Worm (Caenorhabditis elegans) whole organism, young adult: ENCODE measurements around the gene kin-36.

ENCODE experiments used
- C17E4.6 ChIP-seq: fragments of 200-800 bp; sonication (Bioruptor generic); IDR thresholded peaks from 2 replicates; pipeline ENCODE4 v1.3.6; 2022; ENCODE audit warnings: missing genetic modification reagents, missing genetic modification characterization, missing compliant biosample characterization
- F57A8.1 ChIP-seq: fragments of 200-800 bp; sonication (Bioruptor generic); optimal IDR thresholded peaks from 2 replicates; lab custom pipeline; 2018; ENCODE audit warnings: mild to moderate bottlenecking, missing genetic modification characterization, moderate library complexity, missing compliant biosample characterization
- T07F8.4 ChIP-seq: sonication (generic microtip); optimal IDR thresholded peaks from 2 replicates; lab custom pipeline; 2016; ENCODE audit warnings: mild to moderate bottlenecking, missing genetic modification characterization, moderate library complexity, missing compliant biosample characterization
- ama-1 ChIP-seq, 3 experiments: fragments of 150-350 bp in 1 of 3; sonication (generic microtip) in 2 of 3; optimal IDR thresholded peaks; 2 replicates each; lab custom pipeline; 2014 to 2018; ENCODE audit warnings: missing biosample characterization in 2 of 3, missing genetic modification characterization in 2 of 3, missing genetic modification reagents in 2 of 3
- atf-7 ChIP-seq: sonication (generic microtip); optimal IDR thresholded peaks from 2 replicates; lab custom pipeline; 2017; ENCODE audit warnings: mild to moderate bottlenecking, missing genetic modification characterization, missing compliant biosample characterization
- dpff-1 ChIP-seq: sonication (generic microtip); optimal IDR thresholded peaks from 2 replicates; lab custom pipeline; 2017; ENCODE audit warnings: mild to moderate bottlenecking, missing genetic modification characterization, missing compliant biosample characterization
- dpl-1 ChIP-seq: fragments of 150-350 bp; optimal IDR thresholded peaks from 2 replicates; lab custom pipeline; 2014; ENCODE audit warnings: missing biosample characterization, missing genetic modification reagents, missing genetic modification characterization
- lin-35 ChIP-seq, 3 experiments: fragments of 150-350 bp in 2 of 3; sonication (generic microtip) in 1 of 3; optimal IDR thresholded peaks; 2 replicates each; lab custom pipeline; 2014 to 2018; ENCODE audit warnings: missing biosample characterization in 3 of 3, missing genetic modification characterization in 3 of 3, missing genetic modification reagents in 3 of 3
- madf-6 ChIP-seq: fragments of 200-800 bp; sonication (Bioruptor generic); IDR thresholded peaks from 2 replicates; pipeline ENCODE4 v1.3.6; 2022; ENCODE audit warnings: missing genetic modification reagents, missing genetic modification characterization, missing compliant biosample characterization
- pbrm-1 ChIP-seq: fragments of 200-800 bp; sonication (Bioruptor generic); IDR thresholded peaks from 2 replicates; pipeline ENCODE4 v1.3.6; 2022; ENCODE audit warnings: missing genetic modification reagents, missing genetic modification characterization, missing compliant biosample characterization
- snpc-1.3 ChIP-seq: sonication (generic microtip); optimal IDR thresholded peaks from 2 replicates; lab custom pipeline; 2017; ENCODE audit warnings: missing genetic modification characterization, mild to moderate bottlenecking, missing compliant biosample characterization, antibody characterized with exemption, moderate library complexity, missing genotype, missing genetic modification reagents; ENCODE audit not compliant: insufficient read depth
- unc-62 ChIP-seq: fragments of 150-350 bp; optimal IDR thresholded peaks from 2 replicates; lab custom pipeline; 2014; ENCODE audit warnings: missing biosample characterization, missing genetic modification reagents, missing genetic modification characterization
- ztf-25 ChIP-seq: fragments of 200-800 bp; sonication (Bioruptor generic); IDR thresholded peaks from 2 replicates; pipeline ENCODE4 v1.3.6; 2022; ENCODE audit warnings: missing genetic modification reagents, missing genetic modification characterization, missing compliant biosample characterization

DNA sequence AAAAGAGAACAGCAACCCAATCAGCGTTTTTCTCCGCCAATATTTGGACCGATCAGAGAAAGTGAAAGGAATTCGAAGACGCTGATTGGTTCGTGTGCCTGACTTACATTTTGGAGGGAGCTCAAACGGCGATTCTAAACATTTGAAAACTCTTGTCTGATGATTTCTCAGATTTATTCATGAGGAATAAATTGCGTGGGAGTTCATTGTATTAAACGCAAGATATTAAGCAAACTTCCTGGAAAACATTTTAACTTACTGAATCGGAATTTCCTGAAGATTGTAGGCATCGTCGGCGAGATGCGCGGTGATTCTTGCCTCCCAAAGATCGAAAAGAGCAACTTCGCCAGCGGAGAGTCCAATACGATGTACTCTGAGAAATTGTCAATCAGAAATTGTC, 45.7 kb downstream of the kin-36 start, which contains the start of gene K08F11.1:
- no peak for TF ChIP-seq atf-7 (tag; lab: Kevin White, UChicago)
- TF ChIP-seq pbrm-1 (GFP tag; lab: Robert Waterston, UW) = no peak
- no peak for TF ChIP-seq ama-1 (optimal IDR thresholded peaks at IDR 0.05; lab: Kevin White, UChicago)
- TF ChIP-seq ama-1 (GFP tag; optimal IDR thresholded peaks at IDR 0.05; lab: Kevin White, UChicago) = no peak
- TF ChIP-seq F57A8.1 (GFP tag; lab: Kevin White, UChicago) = no peak
- no peak for TF ChIP-seq dpff-1 (tag; lab: Kevin White, UChicago)
- TF ChIP-seq ztf-25 (GFP tag; lab: Robert Waterston, UW) = no peak
- TF ChIP-seq C17E4.6 = no peak
- no peak for TF ChIP-seq unc-62 (GFP tag; lab: Kevin White, UChicago)
- no peak for TF ChIP-seq lin-35 (GFP tag; optimal IDR thresholded peaks at IDR 0.05; lab: Kevin White, UChicago)
- no peak for TF ChIP-seq snpc-1.3
- TF ChIP-seq T07F8.4 (tag; lab: Kevin White, UChicago) = no peak
- no peak for TF ChIP-seq madf-6 (GFP tag; lab: Robert Waterston, UW)
- no peak for TF ChIP-seq dpl-1 (GFP tag; lab: Kevin White, UChicago)
